1 worm cellular context compared by ENCODE assay signal in the genomic region with DNA sequence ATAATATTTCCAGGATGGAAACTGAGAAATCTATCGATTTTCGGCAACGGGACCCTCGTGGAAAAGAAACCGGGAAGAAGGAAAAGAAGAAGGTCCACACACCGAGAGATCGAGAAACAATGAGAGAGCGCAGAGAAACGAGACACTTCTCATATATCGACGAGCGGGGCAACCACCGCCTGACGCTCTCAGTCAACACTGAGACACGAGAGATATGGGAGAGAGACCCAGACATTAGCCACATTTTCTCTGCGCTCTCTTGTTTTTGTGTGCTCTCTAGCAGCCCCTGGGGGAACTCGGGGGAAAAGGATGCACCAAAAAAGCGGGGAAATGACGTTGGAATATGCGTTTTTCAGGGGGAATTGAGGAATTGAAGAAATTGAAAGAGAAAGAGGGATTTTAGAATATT.
TF ChIP-seq lines count a peak whose summit lies in the region.

No protein-coding gene starts in this region.

TF ChIP-seq in whole organism, L4 larva, 104 proteins besides CTCF, POLR2A, EP300 and RAD21 (continued from another document):
- TF ChIP-seq snpc-4 (tag; optimal IDR thresholded peaks at IDR 0.05; lab: Kevin White, UChicago) (no peak), unc-130 (GFP tag; optimal IDR thresholded peaks at IDR 0.05; lab: Kevin White, UChicago) (no peak), pha-4 (GFP tag; IDR thresholded peaks at IDR 0.05; lab: Robert Waterston, UW) (no peak), pha-4 (tag; optimal IDR thresholded peaks at IDR 0.05; lab: Kevin White, UChicago) (peak; percentile 29), nhr-25 (tag; optimal IDR thresholded peaks at IDR 0.05; lab: Kevin White, UChicago; ENCODE audit: borderline replicate concordance, insufficient read depth) (no peak), nhr-41 (GFP tag; IDR thresholded peaks at IDR 0.05; lab: Robert Waterston, UW) (no peak), daf-12 (tag; optimal IDR thresholded peaks at IDR 0.05; lab: Kevin White, UChicago) (no peak), mes-2 (tag; optimal IDR thresholded peaks at IDR 0.05; lab: Kevin White, UChicago; ENCODE audit: poor library complexity, severe bottlenecking) (peak; percentile 75), lim-7 (GFP tag; IDR thresholded peaks at IDR 0.05; lab: Robert Waterston, UW) (no peak), zip-11 (GFP tag; IDR thresholded peaks at IDR 0.05; lab: Robert Waterston, UW) (no peak), nhr-11 (tag; optimal IDR thresholded peaks at IDR 0.05; lab: Kevin White, UChicago) (peak; percentile 72), tra-1 (GFP tag; IDR thresholded peaks at IDR 0.05; lab: Robert Waterston, UW) (peak; percentile 68; the same call in 1 of the 2 replicates), aha-1 (tag; lab: Kevin White, UChicago) (peak; percentile 85), egl-27 (tag; optimal IDR thresholded peaks at IDR 0.05; lab: Kevin White, UChicago) (no peak), lin-38 (GFP tag; IDR thresholded peaks at IDR 0.05; lab: Robert Waterston, UW) (0 out of 2 replicates have a peak, but pooled peaks have one; percentile 22), unc-62 (GFP tag; optimal IDR thresholded peaks at IDR 0.05 in 1 of 2; lab: Kevin White, UChicago) (peak in 1 of 2 experiments; percentile 96), unc-62 (tag; optimal IDR thresholded peaks at IDR 0.05; lab: Kevin White, UChicago) (no peak), F37D6.2 (tag; optimal IDR thresholded peaks at IDR 0.05; lab: Kevin White, UChicago) (peak; percentile 70), ceh-32 (tag; optimal IDR thresholded peaks at IDR 0.05; lab: Kevin White, UChicago; ENCODE audit: poor library complexity) (no peak), mxl-2 (GFP tag; conservative IDR thresholded peaks at IDR 0.05; lab: Robert Waterston, UW) (no peak), pqm-1 (tag; optimal IDR thresholded peaks at IDR 0.05; lab: Kevin White, UChicago) (no peak), zfp-3 (GFP tag; conservative IDR thresholded peaks at IDR 0.05; lab: Robert Waterston, UW) (no peak), lin-39 (tag; optimal IDR thresholded peaks at IDR 0.05; lab: Kevin White, UChicago) (no peak), nhr-28 (tag; optimal IDR thresholded peaks at IDR 0.05; lab: Kevin White, UChicago) (peak; percentile 43), ZK337.2 (GFP tag; IDR thresholded peaks at IDR 0.05; lab: Robert Waterston, UW) (no peak), Y75B8A.6 (GFP tag; IDR thresholded peaks at IDR 0.05; lab: Robert Waterston, UW) (no peak), php-3 (GFP tag; IDR thresholded peaks at IDR 0.05; lab: Robert Waterston, UW) (no peak), daf-19 (GFP tag; conservative IDR thresholded peaks at IDR 0.05; lab: Robert Waterston, UW) (no peak), ztf-11 (tag; optimal IDR thresholded peaks at IDR 0.05; lab: Kevin White, UChicago) (no peak)
